Worm (Caenorhabditis elegans) whole organism, L1 larva: Measurements from ENCODE around the gene rps-1.
A peak's percentile ranks its signal among the peaks of the same experiment; 100 is the strongest.

ENCODE experiments used
- C04F5.9 ChIP-seq: sonication (generic microtip); optimal IDR thresholded peaks from 2 replicates; lab custom pipeline; 2016; ENCODE audit warnings: missing genetic modification characterization, missing compliant biosample characterization
- Y116A8C.19 ChIP-seq: sonication (generic microtip); optimal IDR thresholded peaks from 2 replicates; lab custom pipeline; 2016; ENCODE audit warnings: missing compliant biosample characterization, missing genetic modification characterization, borderline replicate concordance
- aha-1 ChIP-seq: fragments of 150-350 bp; optimal IDR thresholded peaks from 2 replicates; lab custom pipeline; 2014; ENCODE audit warnings: missing biosample characterization, missing genetic modification characterization
- alr-1 ChIP-seq: fragments of 200-800 bp; sonication (Bioruptor generic); optimal IDR thresholded peaks from 2 replicates; lab custom pipeline; 2018; ENCODE audit warnings: borderline replicate concordance, mild to moderate bottlenecking, missing genetic modification characterization, missing compliant biosample characterization
- ama-1 ChIP-seq: fragments of 150-350 bp; optimal IDR thresholded peaks from 2 replicates; lab custom pipeline; 2014
- blmp-1 ChIP-seq: fragments of 150-350 bp; optimal IDR thresholded peaks from 2 replicates; lab custom pipeline; 2014; ENCODE audit warnings: missing biosample characterization, missing genetic modification characterization
- ceh-8 ChIP-seq: fragments of 200-800 bp; sonication (Bioruptor generic); optimal IDR thresholded peaks from 2 replicates; lab custom pipeline; 2018; ENCODE audit warnings: mild to moderate bottlenecking, missing genetic modification characterization, moderate library complexity, missing compliant biosample characterization
- ceh-88 ChIP-seq: fragments of 200-800 bp; sonication (Bioruptor generic); IDR thresholded peaks from 2 replicates; pipeline ENCODE4 v1.3.6; 2022; ENCODE audit warnings: missing genetic modification characterization, missing compliant biosample characterization
- ceh-90 ChIP-seq: sonication (generic microtip); optimal IDR thresholded peaks from 2 replicates; lab custom pipeline; 2016; ENCODE audit warnings: missing genetic modification characterization, missing compliant biosample characterization
- ces-1 ChIP-seq: fragments of 150-350 bp; optimal IDR thresholded peaks from 2 replicates; lab custom pipeline; 2014; ENCODE audit warnings: missing biosample characterization, missing genetic modification reagents, missing genetic modification characterization
- dsc-1 ChIP-seq: sonication (generic microtip); optimal IDR thresholded peaks from 2 replicates; lab custom pipeline; 2016; ENCODE audit warnings: mild to moderate bottlenecking, missing genetic modification characterization, missing compliant biosample characterization
- efl-1 ChIP-seq, 4 experiments: fragments of 150-350 bp; optimal IDR thresholded peaks in 3 of 4; peaks in 1 of 4; 1 replicate in 1 of 4; 2 replicates in 3 of 4; lab custom pipeline; 2014; ENCODE audit warnings: missing biosample characterization in 2 of 4, missing genetic modification characterization in 2 of 4, missing genetic modification reagents in 2 of 4
- egl-13 ChIP-seq: sonication (generic microtip); optimal IDR thresholded peaks from 2 replicates; lab custom pipeline; 2016; ENCODE audit warnings: missing genotype, missing genetic modification reagents, missing genetic modification characterization, missing compliant biosample characterization
- egl-27 ChIP-seq, 2 experiments: fragments of 150-350 bp in 1 of 2; sonication (generic microtip); optimal IDR thresholded peaks; 3 replicates each; lab custom pipeline; 2017 to 2018; ENCODE audit warnings: missing biosample characterization in 2 of 2, missing genetic modification characterization in 2 of 2, missing genetic modification reagents in 2 of 2
- elt-2 ChIP-seq: sonication (generic microtip); optimal IDR thresholded peaks from 2 replicates; lab custom pipeline; 2016; ENCODE audit warnings: missing genetic modification characterization, mild to moderate bottlenecking, inconsistent platforms, missing compliant biosample characterization, missing genetic modification reagents
- ets-5 ChIP-seq: fragments of 200-800 bp; sonication (Bioruptor generic); IDR thresholded peaks from 2 replicates; pipeline ENCODE4 v1.3.6; 2022; ENCODE audit warnings: missing genetic modification characterization, missing compliant biosample characterization
- fkh-10 ChIP-seq: sonication (generic microtip); optimal IDR thresholded peaks from 2 replicates; lab custom pipeline; 2017; ENCODE audit warnings: missing biosample characterization, missing genetic modification reagents, missing genetic modification characterization
- fkh-4 ChIP-seq: sonication (generic microtip); optimal IDR thresholded peaks from 2 replicates; lab custom pipeline; 2016; ENCODE audit warnings: missing compliant biosample characterization, missing genetic modification characterization, borderline replicate concordance
- fkh-8 ChIP-seq: sonication (generic microtip); optimal IDR thresholded peaks from 2 replicates; lab custom pipeline; 2016; ENCODE audit warnings: mild to moderate bottlenecking, missing genetic modification characterization, missing compliant biosample characterization
- fos-1 ChIP-seq: fragments of 150-350 bp; optimal IDR thresholded peaks from 2 replicates; lab custom pipeline; 2014; ENCODE audit warnings: missing biosample characterization, missing genetic modification characterization
- grh-1 ChIP-seq: fragments of 200-800 bp; sonication (Bioruptor generic); IDR thresholded peaks from 2 replicates; pipeline ENCODE4 v1.3.6; 2022; ENCODE audit warnings: missing genetic modification reagents, missing genetic modification characterization, missing compliant biosample characterization
- hlh-4 ChIP-seq: sonication (generic microtip); optimal IDR thresholded peaks from 2 replicates; lab custom pipeline; 2016; ENCODE audit warnings: mild to moderate bottlenecking, missing genetic modification characterization, missing compliant biosample characterization
- isw-1 ChIP-seq: fragments of 200-800 bp; sonication (Bioruptor generic); IDR thresholded peaks from 2 replicates; pipeline ENCODE4 v1.3.6; 2022; ENCODE audit warnings: missing genetic modification characterization, missing compliant biosample characterization
- lin-13 ChIP-seq: fragments of 150-350 bp; optimal IDR thresholded peaks from 2 replicates; lab custom pipeline; 2014; ENCODE audit warnings: missing biosample characterization, missing genetic modification reagents, missing genetic modification characterization
- lin-35 ChIP-seq, 2 experiments: fragments of 150-350 bp; optimal IDR thresholded peaks; 2 replicates each; lab custom pipeline; 2014; ENCODE audit warnings: missing biosample characterization in 2 of 2, missing genetic modification characterization in 2 of 2, missing genetic modification reagents in 2 of 2
- lir-3 ChIP-seq: sonication (generic microtip); optimal IDR thresholded peaks from 2 replicates; lab custom pipeline; 2016; ENCODE audit warnings: mild to moderate bottlenecking, missing genetic modification characterization, moderate library complexity, missing compliant biosample characterization; ENCODE audit not compliant: poor library complexity
- lsy-2 ChIP-seq, 2 experiments: fragments of 150-350 bp; optimal IDR thresholded peaks; 2 replicates each; lab custom pipeline; 2014; ENCODE audit warnings: missing biosample characterization in 2 of 2, missing genetic modification characterization in 2 of 2
- mab-9 ChIP-seq: fragments of 200-800 bp; sonication (Bioruptor generic); IDR thresholded peaks from 2 replicates; pipeline ENCODE4 v1.3.6; 2022; ENCODE audit warnings: missing genetic modification reagents, missing genetic modification characterization, missing compliant biosample characterization
- nhr-11 ChIP-seq: fragments of 150-350 bp; optimal IDR thresholded peaks from 2 replicates; lab custom pipeline; 2014; ENCODE audit warnings: missing biosample characterization, missing genetic modification characterization
- nhr-20 ChIP-seq: sonication (generic microtip); optimal IDR thresholded peaks from 2 replicates; lab custom pipeline; 2016; ENCODE audit warnings: mild to moderate bottlenecking, missing genetic modification characterization, missing compliant biosample characterization
- nhr-28 ChIP-seq: fragments of 150-350 bp; optimal IDR thresholded peaks from 2 replicates; lab custom pipeline; 2014; ENCODE audit warnings: missing biosample characterization, missing genetic modification characterization
- nhr-47 ChIP-seq: sonication (generic microtip); optimal IDR thresholded peaks from 2 replicates; lab custom pipeline; 2016; ENCODE audit warnings: mild to moderate bottlenecking, missing genetic modification characterization, moderate library complexity, missing compliant biosample characterization
- nhr-71 ChIP-seq: sonication (generic microtip); optimal IDR thresholded peaks from 2 replicates; lab custom pipeline; 2016; ENCODE audit warnings: mild to moderate bottlenecking, missing genetic modification characterization, moderate library complexity, missing compliant biosample characterization
- nhr-76 ChIP-seq: sonication (generic microtip); optimal IDR thresholded peaks from 2 replicates; lab custom pipeline; 2017; ENCODE audit warnings: missing biosample characterization, missing genetic modification characterization
- nhr-84 ChIP-seq: sonication (generic microtip); optimal IDR thresholded peaks from 2 replicates; lab custom pipeline; 2017; ENCODE audit warnings: missing biosample characterization, missing genetic modification characterization
- nhr-90 ChIP-seq: sonication (generic microtip); optimal IDR thresholded peaks from 2 replicates; lab custom pipeline; 2016; ENCODE audit warnings: mild to moderate bottlenecking, missing genetic modification characterization, missing compliant biosample characterization; ENCODE audit not compliant: poor library complexity
- pax-3 ChIP-seq: fragments of 200-800 bp; sonication (Bioruptor generic); optimal IDR thresholded peaks from 2 replicates; lab custom pipeline; 2018; ENCODE audit warnings: mild to moderate bottlenecking, missing genetic modification characterization, moderate library complexity, missing compliant biosample characterization
- pqm-1 ChIP-seq: sonication (generic microtip); optimal IDR thresholded peaks from 3 replicates; lab custom pipeline; 2017; ENCODE audit warnings: missing biosample characterization, missing genetic modification characterization
- rnt-1 ChIP-seq: sonication (generic microtip); optimal IDR thresholded peaks from 2 replicates; lab custom pipeline; 2016; ENCODE audit warnings: mild to moderate bottlenecking, missing genetic modification characterization, moderate library complexity, missing compliant biosample characterization
- skn-1 ChIP-seq: fragments of 150-350 bp; optimal IDR thresholded peaks from 2 replicates; lab custom pipeline; 2014; ENCODE audit warnings: missing biosample characterization, missing genetic modification characterization
- sox-4 ChIP-seq: sonication (generic microtip); optimal IDR thresholded peaks from 2 replicates; lab custom pipeline; 2016; ENCODE audit warnings: missing genetic modification characterization, missing compliant biosample characterization
- swsn-7 ChIP-seq: sonication (generic microtip); optimal IDR thresholded peaks from 2 replicates; lab custom pipeline; 2016; ENCODE audit warnings: missing genetic modification characterization, missing compliant biosample characterization
- unc-130 ChIP-seq: fragments of 150-350 bp; optimal IDR thresholded peaks from 2 replicates; lab custom pipeline; 2017; ENCODE audit warnings: missing biosample characterization, missing genetic modification characterization, inconsistent platforms
- unc-30 ChIP-seq: sonication (generic microtip); optimal IDR thresholded peaks from 2 replicates; lab custom pipeline; 2017; ENCODE audit warnings: missing biosample characterization, missing genetic modification characterization
- unc-86 ChIP-seq: sonication (generic microtip); optimal IDR thresholded peaks from 2 replicates; lab custom pipeline; 2016; ENCODE audit warnings: missing genetic modification characterization, missing compliant biosample characterization
- vab-15 ChIP-seq: sonication (generic microtip); optimal IDR thresholded peaks from 2 replicates; lab custom pipeline; 2017; ENCODE audit warnings: missing genotype, mild to moderate bottlenecking, missing genetic modification characterization, missing compliant biosample characterization
- xbp-1 ChIP-seq: sonication (generic microtip); optimal IDR thresholded peaks from 2 replicates; lab custom pipeline; 2016; ENCODE audit warnings: missing genetic modification characterization, missing compliant biosample characterization
- ztf-11 ChIP-seq, 2 experiments: sonication (generic microtip); optimal IDR thresholded peaks; 2 replicates each; lab custom pipeline; 2016 to 2017; ENCODE audit warnings: missing genetic modification characterization in 2 of 2, missing biosample characterization in 1 of 2, missing compliant biosample characterization in 1 of 2

rps-1 gene

DNA sequence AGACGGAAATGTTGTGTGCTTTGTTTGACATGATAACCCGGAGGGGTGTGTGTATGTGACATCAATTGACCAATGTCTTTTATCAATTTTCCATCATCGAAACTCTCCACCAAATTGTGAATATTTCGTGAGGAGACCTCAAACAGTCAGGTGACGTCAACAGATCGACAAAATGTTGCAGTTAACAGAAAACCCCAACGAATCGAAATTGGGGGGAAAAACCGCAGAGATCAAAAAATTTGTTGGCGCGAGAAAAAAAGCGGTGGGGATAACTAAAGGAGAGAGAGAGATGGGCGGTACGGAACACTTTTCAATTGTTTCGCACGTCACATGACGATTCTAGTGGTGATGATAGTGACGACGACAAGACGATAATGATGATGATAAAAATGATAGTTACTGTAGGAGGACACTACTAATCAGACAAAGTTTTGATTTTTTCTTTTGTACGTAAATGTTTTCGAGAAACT is 18.9 kb downstream of the rps-1 start (continued):
- no peak for TF ChIP-seq ets-5
- no peak for TF ChIP-seq unc-30
- peak; percentile 90 for TF ChIP-seq blmp-1 (tag; lab: Kevin White, UChicago)
- no peak for TF ChIP-seq grh-1 (GFP tag; lab: Robert Waterston, UW)
- no peak for TF ChIP-seq ztf-11 (tag; optimal IDR thresholded peaks at IDR 0.05; lab: Kevin White, UChicago)
- no peak for TF ChIP-seq ceh-88 (GFP tag; lab: Robert Waterston, UW)
- TF ChIP-seq xbp-1: peak; percentile 4
- no peak for TF ChIP-seq lin-13 (GFP tag; lab: Kevin White, UChicago)
- TF ChIP-seq ces-1: no peak
- TF ChIP-seq skn-1 (tag; lab: Kevin White, UChicago): peak; percentile 45
- TF ChIP-seq nhr-47 (tag; lab: Kevin White, UChicago): peak; percentile 37
- TF ChIP-seq vab-15: no peak
- no peak for TF ChIP-seq nhr-28
- no peak for TF ChIP-seq unc-86
- TF ChIP-seq nhr-90 (tag; lab: Kevin White, UChicago): peak; percentile 78
- TF ChIP-seq fkh-10 (GFP tag; lab: Kevin White, UChicago): no peak
- TF ChIP-seq nhr-20: peak; percentile 76
- TF ChIP-seq efl-1 (optimal IDR thresholded peaks at IDR 0.05; lab: Kevin White, UChicago): peak in 1 of 2 experiments; percentile 12
- TF ChIP-seq efl-1 (GFP tag; optimal IDR thresholded peaks at IDR 0.05 in 1 of 2; lab: Kevin White, UChicago): peak in 1 of 2 experiments; percentile 22
- no peak for TF ChIP-seq aha-1 (tag; lab: Kevin White, UChicago)
- TF ChIP-seq nhr-76: no peak
- TF ChIP-seq swsn-7 (tag; lab: Kevin White, UChicago): no peak
- TF ChIP-seq mab-9 (GFP tag; lab: Robert Waterston, UW): no peak
- TF ChIP-seq fkh-4: no peak
- no peak for TF ChIP-seq egl-27 (tag; optimal IDR thresholded peaks at IDR 0.05; lab: Kevin White, UChicago)
- no peak for TF ChIP-seq lir-3 (tag; lab: Kevin White, UChicago)
- no peak for TF ChIP-seq ceh-8
- TF ChIP-seq rnt-1 (tag; lab: Kevin White, UChicago): no peak
- TF ChIP-seq nhr-71 (tag; lab: Kevin White, UChicago): peak; percentile 75
- TF ChIP-seq isw-1: no peak
- no peak for TF ChIP-seq hlh-4 (tag; lab: Kevin White, UChicago)
- no peak for TF ChIP-seq nhr-84 (tag; lab: Kevin White, UChicago)
- peak; percentile 59 for TF ChIP-seq elt-2 (tag; lab: Kevin White, UChicago)
- peak; percentile 9 for TF ChIP-seq pax-3 (tag; lab: Kevin White, UChicago)
- no peak for TF ChIP-seq C04F5.9 (tag; lab: Kevin White, UChicago)
- TF ChIP-seq unc-130 (tag; lab: Kevin White, UChicago): peak; percentile 49
- TF ChIP-seq pqm-1 (tag; lab: Kevin White, UChicago): no peak
- TF ChIP-seq fos-1 (tag; lab: Kevin White, UChicago): no peak
- no peak for TF ChIP-seq ama-1 (lab: Kevin White, UChicago)
- TF ChIP-seq lsy-2 (tag; optimal IDR thresholded peaks at IDR 0.05; lab: Kevin White, UChicago): peak; percentile 26 to 63

DNA sequence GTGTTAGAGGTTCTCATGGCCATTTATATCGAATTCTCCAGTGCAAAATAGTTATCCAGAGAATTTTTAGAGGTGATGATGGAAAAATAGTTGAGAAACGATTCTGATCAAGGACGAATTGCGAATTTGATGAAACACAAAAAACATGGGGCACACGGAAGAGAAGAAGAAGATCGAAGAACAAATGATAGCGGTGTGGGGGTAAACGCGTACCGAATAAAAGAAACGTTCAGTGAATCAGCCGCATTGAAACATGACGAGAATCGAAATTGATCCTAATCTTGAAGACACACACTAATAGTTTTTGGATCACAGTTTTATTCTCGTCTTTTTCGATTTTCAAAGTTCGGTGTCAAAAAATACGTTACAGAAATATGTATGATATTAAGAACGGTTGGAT is 19.5 kb downstream of the rps-1 start:
- peak; percentile 36 for TF ChIP-seq blmp-1 (tag; lab: Kevin White, UChicago)
- TF ChIP-seq ceh-8: no peak

DNA sequence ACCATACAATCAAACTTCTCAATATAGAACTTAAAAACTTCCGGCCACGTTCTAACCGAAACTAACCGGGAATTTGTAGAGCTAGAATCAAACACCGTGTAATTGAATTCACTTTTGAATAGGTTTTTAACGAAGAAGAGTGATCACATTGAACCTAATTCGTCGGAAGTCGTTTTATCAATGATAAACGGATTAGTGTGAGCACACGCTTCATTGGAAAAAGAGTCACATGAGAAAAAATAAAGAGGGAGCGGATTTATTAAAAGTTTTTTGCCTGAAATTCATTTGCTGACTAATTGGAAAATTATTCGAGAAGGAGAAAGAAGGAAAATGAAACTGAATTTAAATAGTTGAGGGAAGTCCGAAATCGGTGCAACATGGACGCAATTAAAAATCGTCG is 20.0 kb downstream of the rps-1 start:
- TF ChIP-seq pax-3 (tag; lab: Kevin White, UChicago) (peak; percentile 43), alr-1 (tag; lab: Kevin White, UChicago) (no peak), egl-13 (tag; lab: Kevin White, UChicago) (peak; percentile 45), lin-35 (GFP tag; optimal IDR thresholded peaks at IDR 0.05; lab: Kevin White, UChicago) (no peak), Y116A8C.19 (tag; lab: Kevin White, UChicago) (no peak), ceh-90 (tag; lab: Kevin White, UChicago) (peak; percentile 0), C04F5.9 (tag; lab: Kevin White, UChicago) (no peak), fkh-8 (peak; percentile 89), nhr-11 (tag; lab: Kevin White, UChicago) (peak; percentile 16), dsc-1 (tag; lab: Kevin White, UChicago) (peak; percentile 95), nhr-47 (tag; lab: Kevin White, UChicago) (peak; percentile 49), sox-4 (tag; lab: Kevin White, UChicago) (peak; percentile 56)
